Fruit fly (Drosophila melanogaster) whole organism, wandering third instar larva: ENCODE data around the gene CG32262.

Source experiments
- CG9705 ChIP-seq: fragments of 200-800 bp; sonication (Bioruptor generic); optimal IDR thresholded peaks from 2 replicates; lab custom pipeline; 2018; ENCODE audit warnings: missing biosample characterization, mild to moderate bottlenecking, missing genetic modification characterization
- Hnf4 ChIP-seq: fragments of 200-800 bp; sonication (Bioruptor generic); optimal IDR thresholded peaks from 2 replicates; lab custom pipeline; 2016; ENCODE audit warnings: missing biosample characterization, mild to moderate bottlenecking, missing genetic modification characterization
- Hr78 ChIP-seq: fragments of >200 bp; optimal IDR thresholded peaks from 2 replicates; lab custom pipeline; 2017; ENCODE audit warnings: missing biosample characterization, missing genetic modification characterization
- Hr83 ChIP-seq: fragments of 200-300 bp; sonication (Bioruptor generic); optimal IDR thresholded peaks from 2 replicates; lab custom pipeline; 2016; ENCODE audit warnings: missing biosample characterization, mild to moderate bottlenecking, missing genetic modification characterization, moderate library complexity; ENCODE audit not compliant: poor library complexity, severe bottlenecking
- OdsH ChIP-seq: fragments of 200-800 bp; sonication (Bioruptor generic); optimal IDR thresholded peaks from 2 replicates; lab custom pipeline; 2016; ENCODE audit warnings: missing biosample characterization, mild to moderate bottlenecking, missing genetic modification characterization
- Vsx2 ChIP-seq: fragments of 200-300, 225-300 bp; sonication (Bioruptor generic); optimal IDR thresholded peaks from 2 replicates; lab custom pipeline; 2018; ENCODE audit warnings: missing biosample characterization, missing genetic modification characterization; ENCODE audit not compliant: partially characterized antibody
- br ChIP-seq: fragments of 200-800 bp; sonication (Bioruptor generic); optimal IDR thresholded peaks from 2 replicates; lab custom pipeline; 2016; ENCODE audit warnings: missing biosample characterization, missing genetic modification characterization
- h ChIP-seq: fragments of 200-800 bp; sonication (Bioruptor generic); optimal IDR thresholded peaks from 3 replicates; lab custom pipeline; 2016; ENCODE audit warnings: missing biosample characterization, mild to moderate bottlenecking, missing genetic modification characterization
- jim ChIP-seq: fragments of 175-275, 200-325 bp; sonication (Bioruptor generic); optimal IDR thresholded peaks from 2 replicates; lab custom pipeline; 2016; ENCODE audit warnings: missing biosample characterization, mild to moderate bottlenecking, missing genetic modification characterization
- lola ChIP-seq: fragments of >200 bp; optimal IDR thresholded peaks from 2 replicates; lab custom pipeline; 2017; ENCODE audit warnings: missing biosample characterization, missing genetic modification characterization
- psq ChIP-seq: fragments of 200-800 bp; sonication (Bioruptor generic); optimal IDR thresholded peaks from 3 replicates; lab custom pipeline; 2017; ENCODE audit warnings: missing biosample characterization, mild to moderate bottlenecking, missing genetic modification characterization, moderate library complexity
- rgr ChIP-seq: fragments of 200-800 bp; sonication (Bioruptor generic); optimal IDR thresholded peaks from 3 replicates; lab custom pipeline; 2016; ENCODE audit warnings: missing biosample characterization, mild to moderate bottlenecking, missing genetic modification characterization
- woc ChIP-seq: sonication (Bioruptor generic); optimal IDR thresholded peaks from 2 replicates; lab custom pipeline; 2016; ENCODE audit warnings: missing biosample characterization, mild to moderate bottlenecking, missing genetic modification characterization

DNA sequence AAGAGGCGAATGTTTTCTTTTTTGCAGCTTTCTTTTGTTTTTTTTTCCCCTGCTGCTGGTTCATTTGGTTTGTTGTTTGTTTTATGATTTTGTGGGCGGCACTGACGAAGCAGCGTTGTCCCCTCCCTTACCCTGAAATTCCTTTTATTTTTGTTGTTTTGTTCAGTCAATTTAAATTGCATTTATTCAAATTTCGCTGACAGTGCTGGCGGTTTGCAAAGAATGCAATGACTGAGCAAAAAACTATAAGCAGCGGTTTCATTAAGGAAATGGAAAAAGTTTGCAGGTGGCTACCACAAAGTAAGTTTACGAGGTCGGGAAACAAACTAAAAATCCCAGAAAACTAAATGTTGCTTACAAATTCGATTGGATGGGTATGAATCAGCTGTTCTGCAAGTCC, 45.7 kb downstream of the CG32262 start:
- TF ChIP-seq lola (GFP tag; lab: Kevin White, UChicago): no peak
- TF ChIP-seq Hr78 (GFP tag; lab: Kevin White, UChicago): no peak
- TF ChIP-seq OdsH: no peak
- TF ChIP-seq br (GFP tag; lab: Kevin White, UChicago): no peak
- TF ChIP-seq woc (GFP tag; lab: Kevin White, UChicago): no peak
- TF ChIP-seq CG9705 (GFP tag; lab: Kevin White, UChicago): no peak
- TF ChIP-seq h (GFP tag; lab: Kevin White, UChicago): no peak
- no peak for TF ChIP-seq jim
- TF ChIP-seq psq (GFP tag; lab: Kevin White, UChicago): no peak
- TF ChIP-seq Vsx2 (GFP tag; lab: Kevin White, UChicago): no peak
- TF ChIP-seq Hr83 (GFP tag; lab: Kevin White, UChicago): no peak
- TF ChIP-seq Hnf4: no peak
- no peak for TF ChIP-seq rgr (GFP tag; lab: Kevin White, UChicago)
